Worm (Caenorhabditis elegans): ENCODE results near the gene cln-3.3.

ce11 chrV:8650365-8650764 lies 32.5 kb upstream of the cln-3.3 start:
- no peak for TF ChIP-seq elt-1 (tag; optimal IDR thresholded peaks at IDR 0.05)
- no peak for TF ChIP-seq skn-1 (tag; optimal IDR thresholded peaks at IDR 0.05)
- TF ChIP-seq nhr-10 (tag; optimal IDR thresholded peaks at IDR 0.05), result no peak
- no peak for TF ChIP-seq unc-39 (tag; optimal IDR thresholded peaks at IDR 0.05)
- no peak for TF ChIP-seq ceh-16 (tag; optimal IDR thresholded peaks at IDR 0.05)
- TF ChIP-seq C34F6.9 (tag; optimal IDR thresholded peaks at IDR 0.05), result no peak
- TF ChIP-seq lin-39 (tag; optimal IDR thresholded peaks at IDR 0.05), result no peak
- TF ChIP-seq ztf-11 (tag; optimal IDR thresholded peaks at IDR 0.05), result no peak
- TF ChIP-seq nhr-237 (tag; optimal IDR thresholded peaks at IDR 0.05), result no peak
